ENCODE assay signal across 6 worm cellular contexts in genomic region chrII:14664647-14665518, ce11.
A peak's percentile ranks its signal among the peaks of the same experiment; 100 is the strongest.
TF ChIP-seq lines count a peak whose summit lies in the region.

No protein-coding gene starts in this region.

TF ChIP-seq in whole organism, L1 larva, 84 proteins besides CTCF, POLR2A, EP300 and RAD21:
- TF ChIP-seq unc-62 (GFP tag; optimal IDR thresholded peaks at IDR 0.05; lab: Kevin White, UChicago) (no peak), snu-23 (GFP tag; optimal IDR thresholded peaks at IDR 0.05; lab: Kevin White, UChicago) (no peak), pqm-1 (tag; optimal IDR thresholded peaks at IDR 0.05; lab: Kevin White, UChicago) (no peak), lin-14 (GFP tag; optimal IDR thresholded peaks at IDR 0.05; lab: Kevin White, UChicago) (peak; percentile 61), nhr-76 (tag; optimal IDR thresholded peaks at IDR 0.05; lab: Kevin White, UChicago) (no peak), jun-1 (tag; optimal IDR thresholded peaks at IDR 0.05; lab: Kevin White, UChicago) (no peak), tbx-2 (tag; optimal IDR thresholded peaks at IDR 0.05; lab: Kevin White, UChicago) (no peak), nhr-85 (tag; lab: Kevin White, UChicago) (peak; percentile 51), mef-2 (tag; optimal IDR thresholded peaks at IDR 0.05; lab: Kevin White, UChicago) (no peak), blmp-1 (tag; optimal IDR thresholded peaks at IDR 0.05; lab: Kevin White, UChicago) (peak; percentile 3), elt-3 (tag; optimal IDR thresholded peaks at IDR 0.05; lab: Kevin White, UChicago) (peak in 4 of 6 experiments; percentile 25 to 79 (median 67)), efl-1 (optimal IDR thresholded peaks at IDR 0.05; lab: Kevin White, UChicago) (no peak), efl-1 (GFP tag; optimal IDR thresholded peaks at IDR 0.05 in 1 of 2; lab: Kevin White, UChicago) (peak in 1 of 2 experiments; percentile 61)

TF ChIP-seq in whole organism, L2 larva, 48 proteins besides CTCF, POLR2A, EP300 and RAD21:
- TF ChIP-seq nhr-77 (tag; optimal IDR thresholded peaks at IDR 0.05; lab: Kevin White, UChicago) (no peak), nhr-21 (tag; optimal IDR thresholded peaks at IDR 0.05; lab: Kevin White, UChicago) (peak; percentile 1), fos-1 (tag; optimal IDR thresholded peaks at IDR 0.05; lab: Kevin White, UChicago) (no peak), sma-9 (GFP tag; optimal IDR thresholded peaks at IDR 0.05; lab: Kevin White, UChicago) (peak; percentile 10), sma-9 (tag; optimal IDR thresholded peaks at IDR 0.05; lab: Kevin White, UChicago) (no peak), lsy-2 (tag; optimal IDR thresholded peaks at IDR 0.05; lab: Kevin White, UChicago) (no peak), skn-1 (tag; optimal IDR thresholded peaks at IDR 0.05; lab: Kevin White, UChicago) (no peak), aly-2 (tag; optimal IDR thresholded peaks at IDR 0.05; lab: Kevin White, UChicago) (no peak), unc-55 (GFP tag; optimal IDR thresholded peaks at IDR 0.05; lab: Kevin White, UChicago) (no peak), nhr-6 (tag; optimal IDR thresholded peaks at IDR 0.05; lab: Kevin White, UChicago) (no peak), blmp-1 (tag; optimal IDR thresholded peaks at IDR 0.05; lab: Kevin White, UChicago; ENCODE audit: insufficient read depth) (peak; percentile 61), nhr-11 (tag; optimal IDR thresholded peaks at IDR 0.05; lab: Kevin White, UChicago) (no peak)

TF ChIP-seq in whole organism, L3 larva, 47 proteins besides CTCF, POLR2A, EP300 and RAD21:
- peak in 1 of 3 experiments; percentile 66 for TF ChIP-seq elt-3 (tag; optimal IDR thresholded peaks at IDR 0.05; lab: Kevin White, UChicago)
- peak; percentile 35 for TF ChIP-seq nhr-43 (tag; optimal IDR thresholded peaks at IDR 0.05; lab: Kevin White, UChicago; ENCODE audit: poor library complexity, severe bottlenecking)
- no peak for TF ChIP-seq snpc-4 (tag; optimal IDR thresholded peaks at IDR 0.05; lab: Kevin White, UChicago)
- TF ChIP-seq lin-39 (tag; optimal IDR thresholded peaks at IDR 0.05; lab: Kevin White, UChicago) = no peak
- TF ChIP-seq nhr-237 (tag; optimal IDR thresholded peaks at IDR 0.05; lab: Kevin White, UChicago) = no peak
- TF ChIP-seq mml-1 (tag; optimal IDR thresholded peaks at IDR 0.05; lab: Kevin White, UChicago) = no peak
- no peak for TF ChIP-seq sea-2 (GFP tag; optimal IDR thresholded peaks at IDR 0.05; lab: Kevin White, UChicago)
- TF ChIP-seq egl-5 (tag; optimal IDR thresholded peaks at IDR 0.05; lab: Kevin White, UChicago) = peak; percentile 53
- TF ChIP-seq fos-1 (tag; optimal IDR thresholded peaks at IDR 0.05; lab: Kevin White, UChicago) = no peak
- TF ChIP-seq nhr-23 (tag; optimal IDR thresholded peaks at IDR 0.05; lab: Kevin White, UChicago) = peak; percentile 19
- TF ChIP-seq nhr-12 (tag; optimal IDR thresholded peaks at IDR 0.05; lab: Kevin White, UChicago) = no peak
- no peak for TF ChIP-seq jun-1 (tag; optimal IDR thresholded peaks at IDR 0.05; lab: Kevin White, UChicago)
- no peak for TF ChIP-seq fkh-2 (tag; optimal IDR thresholded peaks at IDR 0.05; lab: Kevin White, UChicago)

TF ChIP-seq in whole organism, L4 larva, 104 proteins besides CTCF, POLR2A, EP300 and RAD21 (continues in another document):
- TF ChIP-seq tra-1 (GFP tag; IDR thresholded peaks at IDR 0.05; lab: Robert Waterston, UW) = no peak
- no peak for TF ChIP-seq pha-4 (GFP tag; IDR thresholded peaks at IDR 0.05; lab: Robert Waterston, UW)
- no peak for TF ChIP-seq pha-4 (tag; optimal IDR thresholded peaks at IDR 0.05; lab: Kevin White, UChicago)
- TF ChIP-seq mep-1 (tag; optimal IDR thresholded peaks at IDR 0.05; lab: Kevin White, UChicago) = no peak
- no peak for TF ChIP-seq zfp-2 (tag; optimal IDR thresholded peaks at IDR 0.05; lab: Kevin White, UChicago)
- TF ChIP-seq madf-9 (GFP tag; conservative IDR thresholded peaks at IDR 0.05; lab: Robert Waterston, UW) = no peak
- TF ChIP-seq ama-1 (optimal IDR thresholded peaks at IDR 0.05; lab: Kevin White, UChicago) = no peak
- TF ChIP-seq lin-39 (tag; optimal IDR thresholded peaks at IDR 0.05; lab: Kevin White, UChicago) = no peak
- TF ChIP-seq unc-130 (GFP tag; optimal IDR thresholded peaks at IDR 0.05; lab: Kevin White, UChicago) = no peak
- TF ChIP-seq ZK546.5 (tag; optimal IDR thresholded peaks at IDR 0.05; lab: Kevin White, UChicago) = no peak
- TF ChIP-seq mes-2 (tag; optimal IDR thresholded peaks at IDR 0.05; lab: Kevin White, UChicago; ENCODE audit: poor library complexity, severe bottlenecking) = peak; percentile 33
- peak; percentile 32 for TF ChIP-seq nhr-28 (tag; optimal IDR thresholded peaks at IDR 0.05; lab: Kevin White, UChicago)
- no peak for TF ChIP-seq ceh-28 (tag; optimal IDR thresholded peaks at IDR 0.05; lab: Kevin White, UChicago)
- no peak for TF ChIP-seq dmd-9 (GFP tag; IDR thresholded peaks at IDR 0.05; lab: Robert Waterston, UW)
- no peak for TF ChIP-seq hmg-1.1 (GFP tag; IDR thresholded peaks at IDR 0.05; lab: Robert Waterston, UW)
- peak; percentile 71 for TF ChIP-seq mxl-3 (GFP tag; optimal IDR thresholded peaks at IDR 0.05; lab: Kevin White, UChicago)
- TF ChIP-seq egl-43 (GFP tag; IDR thresholded peaks at IDR 0.05; lab: Robert Waterston, UW) = 0 out of 2 replicates have a peak, but pooled peaks have one; percentile 57
- TF ChIP-seq set-16 (GFP tag; IDR thresholded peaks at IDR 0.05; lab: Robert Waterston, UW) = peak; percentile 72
- TF ChIP-seq dmd-8 (GFP tag; IDR thresholded peaks at IDR 0.05; lab: Robert Waterston, UW) = no peak
- TF ChIP-seq tag-97 (GFP tag; IDR thresholded peaks at IDR 0.05; lab: Robert Waterston, UW) = no peak
- no peak for TF ChIP-seq lsy-2 (tag; optimal IDR thresholded peaks at IDR 0.05; lab: Kevin White, UChicago)

TF ChIP-seq in whole organism, mixed stage, embryonic, 35 proteins besides CTCF, POLR2A, EP300 and RAD21:
- TF ChIP-seq ham-2 (GFP tag; optimal IDR thresholded peaks at IDR 0.05; lab: Kevin White, UChicago) (peak; percentile 36), flh-1 (GFP tag; optimal IDR thresholded peaks at IDR 0.05; lab: Kevin White, UChicago) (no peak)

TF ChIP-seq in whole organism, young adult, 124 proteins besides CTCF, POLR2A, EP300 and RAD21:
- no peak for TF ChIP-seq D2030.7 (GFP tag; IDR thresholded peaks at IDR 0.05; lab: Robert Waterston, UW)
- no peak for TF ChIP-seq madf-10 (tag; optimal IDR thresholded peaks at IDR 0.05; lab: Kevin White, UChicago)
- TF ChIP-seq repo-1 (tag; optimal IDR thresholded peaks at IDR 0.05; lab: Kevin White, UChicago) = no peak
- TF ChIP-seq aptf-3 (GFP tag; IDR thresholded peaks at IDR 0.05; lab: Robert Waterston, UW) = no peak
- TF ChIP-seq zfh-2 (GFP tag; conservative IDR thresholded peaks at IDR 0.05; lab: Robert Waterston, UW) = peak; percentile 84
